Worm (Caenorhabditis elegans) whole organism, midembryonic: ENCODE results near the gene C24H10.2.

Source experiments
- flt-1 ChIP-seq: fragments of 200-800 bp; sonication (Bioruptor generic); IDR thresholded peaks from 2 replicates; pipeline ENCODE4 v1.3.6; 2022; ENCODE audit warnings: missing genetic modification characterization, missing compliant biosample characterization
- ref-1 ChIP-seq: fragments of 200-800 bp; sonication (Bioruptor generic); conservative IDR thresholded peaks from 2 replicates; pipeline ENCODE4 v1.3.6; 2022; ENCODE audit warnings: missing genetic modification reagents, missing genetic modification characterization, missing compliant biosample characterization
- ztf-23 ChIP-seq: fragments of 200-800 bp; sonication (Bioruptor generic); IDR thresholded peaks from 2 replicates; pipeline ENCODE4 v1.3.6; 2022; ENCODE audit warnings: missing genetic modification reagents, missing genetic modification characterization, missing compliant biosample characterization
- ztf-29 ChIP-seq: fragments of 200-800 bp; sonication (Bioruptor generic); IDR thresholded peaks from 2 replicates; pipeline ENCODE4 v1.3.6; 2022; ENCODE audit warnings: missing genetic modification reagents, missing genetic modification characterization, missing compliant biosample characterization

DNA sequence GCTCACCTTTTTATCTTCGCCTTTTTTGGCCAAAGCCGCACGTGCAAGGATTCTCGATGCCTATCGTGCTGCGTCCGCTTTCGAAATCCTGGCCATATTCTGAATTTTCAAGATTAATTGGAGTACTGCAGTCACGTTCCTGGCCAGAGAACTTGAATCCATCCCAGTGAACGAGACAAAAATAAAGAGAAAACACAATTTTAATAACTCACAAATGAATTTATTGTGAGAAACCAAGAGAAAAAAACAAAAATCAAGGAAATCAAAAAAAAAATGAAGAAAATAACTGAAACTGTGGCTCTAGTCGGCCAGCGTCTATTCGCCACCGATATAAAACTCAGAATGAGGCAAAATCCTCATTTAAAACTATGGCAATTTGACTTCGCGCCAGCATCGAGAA lies 5.2 kb upstream of the C24H10.2 start, which contains the start of gene C24H10.4:
- no peak for TF ChIP-seq flt-1 (GFP tag; lab: Robert Waterston, UW)
- no peak for TF ChIP-seq ztf-29
- TF ChIP-seq ref-1 (GFP tag; lab: Robert Waterston, UW), result no peak
- TF ChIP-seq ztf-23 (GFP tag; lab: Robert Waterston, UW), result no peak
